Worm (Caenorhabditis elegans) whole organism, mixed stage, embryonic: ENCODE data around the gene ccd-5.

Experiments used
- elt-1 ChIP-seq: sonication (generic microtip); optimal IDR thresholded peaks from 2 replicates; lab custom pipeline; 2017; ENCODE audit warnings: missing genetic modification characterization, mild to moderate bottlenecking, missing compliant biosample characterization, antibody characterized with exemption, moderate library complexity, borderline replicate concordance; ENCODE audit not compliant: insufficient read depth
- pha-4 ChIP-seq: fragments of 150-350 bp; optimal IDR thresholded peaks from 2 replicates; lab custom pipeline; 2018; ENCODE audit warnings: missing biosample characterization, missing genetic modification reagents, missing genetic modification characterization
- unc-62 ChIP-seq: fragments of 150-350 bp; optimal IDR thresholded peaks from 2 replicates; lab custom pipeline; 2014; ENCODE audit warnings: missing biosample characterization, missing genetic modification reagents, missing genetic modification characterization
- ztf-11 ChIP-seq: fragments of 150-350 bp; optimal IDR thresholded peaks from 2 replicates; lab custom pipeline; 2014; ENCODE audit warnings: missing biosample characterization, missing genetic modification characterization

ce11 chrX:2551450-2551849 lies 21.0 kb downstream of the ccd-5 start:
- no peak for TF ChIP-seq ztf-11
- no peak for TF ChIP-seq elt-1
- TF ChIP-seq pha-4 (tag; lab: Kevin White, UChicago), result no peak
- TF ChIP-seq unc-62 (GFP tag; lab: Kevin White, UChicago), result no peak
